Fruit fly (Drosophila melanogaster): ENCODE data around the gene Rab9Fb.

DNA sequence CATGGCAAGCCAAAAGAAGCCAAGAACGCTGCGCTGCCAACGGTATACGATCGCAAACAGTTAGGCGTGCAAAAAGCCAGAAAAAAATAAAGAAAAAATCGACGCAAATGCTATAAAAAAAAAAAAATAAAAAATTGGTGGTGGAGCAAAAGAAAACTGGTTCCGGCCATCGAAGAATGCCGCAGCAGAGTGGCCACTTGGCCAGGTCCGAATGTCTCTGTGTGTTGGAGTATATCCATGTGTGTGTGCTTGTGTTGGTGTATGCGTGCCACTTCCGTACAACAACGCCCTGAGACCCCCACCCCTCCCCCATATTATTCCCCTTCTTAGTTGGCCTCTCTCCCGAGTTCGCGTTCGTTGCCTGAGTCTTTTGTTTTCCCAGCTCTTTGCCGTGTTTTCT, 20.0 kb downstream of the Rab9Fb start:
- no peak for TF ChIP-seq cnc (optimal IDR thresholded peaks at IDR 0.05)
- TF ChIP-seq Hr96 (GFP tag; optimal IDR thresholded peaks at IDR 0.05), result no peak
- TF ChIP-seq tj (GFP tag; optimal IDR thresholded peaks at IDR 0.05), result no peak
- TF ChIP-seq kay (GFP tag; ENCODE audit: borderline replicate concordance), result no peak

Measured in whole organism, adult.